Fruit fly (Drosophila melanogaster) whole organism, embryonic: ENCODE data around the gene Arpc5.

Experiments
- CG11093 ChIP-seq: fragments of 200-800 bp; sonication (Bioruptor generic); IDR thresholded peaks from 3 replicates; pipeline ENCODE4 v1.3.6; 2022; ENCODE audit warnings: missing biosample characterization, missing genetic modification characterization
- CG12104 ChIP-seq: fragments of 200-800 bp; sonication (Bioruptor generic); optimal IDR thresholded peaks from 3 replicates; lab custom pipeline; 2016; ENCODE audit warnings: missing biosample characterization, missing genetic modification characterization
- CG15696 ChIP-seq: fragments of 200-800 bp; sonication (Bioruptor generic); optimal IDR thresholded peaks from 2 replicates; lab custom pipeline; 2019; ENCODE audit warnings: missing biosample characterization, mild to moderate bottlenecking, missing genetic modification characterization, moderate library complexity
- CG16779 ChIP-seq: fragments of 200-800 bp; sonication (Bioruptor generic); IDR thresholded peaks from 2 replicates; pipeline ENCODE4 v1.3.6; 2022; ENCODE audit warnings: missing biosample characterization, missing genetic modification characterization
- CG16813 ChIP-seq: fragments of 200-800 bp; sonication (Bioruptor generic); IDR thresholded peaks from 3 replicates; pipeline ENCODE4 v1.3.6; 2022; ENCODE audit warnings: missing biosample characterization, missing genetic modification characterization; ENCODE audit not compliant: partially characterized antibody
- CG17361 ChIP-seq: fragments of 200-800 bp; sonication (Bioruptor generic); IDR thresholded peaks from 3 replicates; pipeline ENCODE4 v1.3.6; 2022; ENCODE audit warnings: missing biosample characterization, missing genetic modification characterization
- CG2120 ChIP-seq: fragments of 200-800 bp; sonication (Bioruptor generic); optimal IDR thresholded peaks from 3 replicates; lab custom pipeline; 2016; ENCODE audit warnings: missing biosample characterization, missing genetic modification characterization
- CG2712 ChIP-seq: fragments of 200-800 bp; optimal IDR thresholded peaks from 3 replicates; lab custom pipeline; 2019; ENCODE audit warnings: missing biosample characterization, mild to moderate bottlenecking, missing genetic modification characterization, moderate library complexity
- CG31365 ChIP-seq: fragments of 200-800 bp; sonication (Bioruptor generic); optimal IDR thresholded peaks from 2 replicates; lab custom pipeline; 2018; ENCODE audit warnings: missing biosample characterization, mild to moderate bottlenecking, missing genetic modification characterization
- CG32772 ChIP-seq: fragments of 200-800 bp; sonication (Bioruptor generic); IDR thresholded peaks from 2 replicates; pipeline ENCODE4 v1.3.6; 2022; ENCODE audit warnings: missing biosample characterization, missing genetic modification characterization
- CG3995 ChIP-seq: fragments of 200-800 bp; sonication (Bioruptor generic); optimal IDR thresholded peaks from 3 replicates; lab custom pipeline; 2016; ENCODE audit warnings: missing biosample characterization, missing genetic modification characterization
- CG8924 ChIP-seq: fragments of 200-800 bp; optimal IDR thresholded peaks from 3 replicates; lab custom pipeline; 2019; ENCODE audit warnings: missing biosample characterization, mild to moderate bottlenecking, missing genetic modification characterization, moderate library complexity
- CG9437 ChIP-seq: fragments of 200-800 bp; sonication (Bioruptor generic); optimal IDR thresholded peaks from 2 replicates; lab custom pipeline; 2018; ENCODE audit warnings: missing biosample characterization, mild to moderate bottlenecking, missing genetic modification characterization
- Chrac-16 ChIP-seq: fragments of 200-800 bp; sonication (Bioruptor generic); optimal IDR thresholded peaks from 3 replicates; lab custom pipeline; 2016; ENCODE audit warnings: missing biosample characterization, missing genetic modification characterization
- CoRest ChIP-seq: fragments of 200-800 bp; sonication (Bioruptor generic); optimal IDR thresholded peaks from 3 replicates; lab custom pipeline; 2018; ENCODE audit warnings: missing biosample characterization, mild to moderate bottlenecking, missing genetic modification characterization, moderate library complexity
- D ChIP-seq, 2 experiments: fragments of 200-800 bp in 1 of 2; fragments of >200 bp in 1 of 2; sonication (Bioruptor generic) in 1 of 2; optimal IDR thresholded peaks; 2 replicates in 1 of 2; 3 replicates in 1 of 2; lab custom pipeline; 2017; ENCODE audit warnings: mild to moderate bottlenecking in 1 of 2, missing biosample characterization in 1 of 2, missing genetic modification characterization in 1 of 2, missing genetic modification reagents in 1 of 2
- Dll ChIP-seq: fragments of 200-800 bp; sonication (Bioruptor generic); IDR thresholded peaks from 4 replicates; pipeline ENCODE4 v1.3.6; 2022; ENCODE audit warnings: missing biosample characterization, missing genetic modification characterization; ENCODE audit not compliant: partially characterized antibody
- Doc3 ChIP-seq: fragments of 200-800 bp; sonication (Bioruptor generic); IDR thresholded peaks from 3 replicates; pipeline ENCODE4 v1.3.6; 2022; ENCODE audit warnings: missing biosample characterization, missing genetic modification characterization; ENCODE audit not compliant: partially characterized antibody
- Fer1 ChIP-seq: fragments of 200-800 bp; sonication (Bioruptor generic); optimal IDR thresholded peaks from 2 replicates; lab custom pipeline; 2017; ENCODE audit warnings: missing biosample characterization, mild to moderate bottlenecking, missing genetic modification characterization
- Gsc ChIP-seq: fragments of 200-800 bp; sonication (Bioruptor generic); IDR thresholded peaks from 2 replicates; pipeline ENCODE4 v1.3.6; 2022; ENCODE audit warnings: missing biosample characterization, missing genetic modification characterization
- HLH3B ChIP-seq: fragments of 200-800 bp; sonication (Bioruptor generic); IDR thresholded peaks from 2 replicates; pipeline ENCODE4 v1.3.6; 2022; ENCODE audit warnings: missing biosample characterization, missing genetic modification characterization
- MESR4 ChIP-seq: fragments of 200-800 bp; sonication (Bioruptor generic); optimal IDR thresholded peaks from 2 replicates; lab custom pipeline; 2018; ENCODE audit warnings: missing biosample characterization, mild to moderate bottlenecking, missing genetic modification characterization, moderate library complexity
- Med ChIP-seq: fragments of 200-800 bp; sonication (Bioruptor generic); peaks from one replicate; lab custom pipeline; 2016; ENCODE audit warnings: missing biosample characterization, missing genetic modification characterization, mild to moderate bottlenecking, inconsistent platforms, moderate library complexity
- Ptx1 ChIP-seq: fragments of 200-800 bp; sonication (Bioruptor generic); IDR thresholded peaks from 2 replicates; pipeline ENCODE4 v1.3.6; 2022; ENCODE audit warnings: missing biosample characterization, missing genetic modification characterization
- Sry-δ ChIP-seq: fragments of 200-800 bp; sonication (Bioruptor generic); optimal IDR thresholded peaks from 2 replicates; lab custom pipeline; 2016; ENCODE audit warnings: missing biosample characterization, missing genetic modification characterization
- amos ChIP-seq: fragments of 200-800 bp; sonication (Bioruptor generic); IDR thresholded peaks from 2 replicates; pipeline ENCODE4 v1.3.6; 2022; ENCODE audit warnings: missing biosample characterization, missing genetic modification characterization; ENCODE audit not compliant: partially characterized antibody
- ase ChIP-seq: fragments of 200-800 bp; sonication (Bioruptor generic); IDR thresholded peaks from 3 replicates; pipeline ENCODE4 v1.3.6; 2022; ENCODE audit warnings: missing biosample characterization, missing genetic modification characterization
- bbx ChIP-seq: fragments of 200-800 bp; sonication (Bioruptor generic); IDR thresholded peaks from 2 replicates; pipeline ENCODE4 v1.3.6; 2022; ENCODE audit warnings: missing biosample characterization, missing genetic modification characterization; ENCODE audit not compliant: partially characterized antibody
- cad ChIP-seq: fragments of >200 bp; optimal IDR thresholded peaks from 2 replicates; lab custom pipeline; 2017; ENCODE audit warnings: missing biosample characterization, missing genetic modification characterization
- chinmo ChIP-seq: fragments of 200-800 bp; sonication (Bioruptor generic); IDR thresholded peaks from 4 replicates; pipeline ENCODE4 v1.3.6; 2022; ENCODE audit warnings: missing biosample characterization, missing genetic modification characterization; ENCODE audit not compliant: partially characterized antibody
- corto ChIP-seq: fragments of 200-800 bp; sonication (Bioruptor generic); optimal IDR thresholded peaks from 2 replicates; lab custom pipeline; 2016; ENCODE audit warnings: missing biosample characterization, mild to moderate bottlenecking, missing genetic modification characterization, moderate library complexity
- exex ChIP-seq: fragments of 200-800 bp; sonication (Bioruptor generic); optimal IDR thresholded peaks from 4 replicates; lab custom pipeline; 2018; ENCODE audit warnings: missing biosample characterization, mild to moderate bottlenecking, missing genetic modification characterization, moderate library complexity
- fu2 ChIP-seq: fragments of 200-800 bp; sonication (Bioruptor generic); optimal IDR thresholded peaks from 2 replicates; lab custom pipeline; 2016; ENCODE audit warnings: missing biosample characterization, missing genetic modification characterization
- gcm2 ChIP-seq: fragments of 200-800 bp; sonication (Bioruptor generic); optimal IDR thresholded peaks from 2 replicates; lab custom pipeline; 2016; ENCODE audit warnings: missing biosample characterization, missing genetic modification characterization
- gsb ChIP-seq: fragments of 200-800 bp; sonication (Bioruptor generic); IDR thresholded peaks from 2 replicates; pipeline ENCODE4 v1.3.6; 2022; ENCODE audit warnings: missing biosample characterization, missing genetic modification characterization
- hbn ChIP-seq: fragments of 200-800 bp; sonication (Bioruptor generic); IDR thresholded peaks from 2 replicates; pipeline ENCODE4 v1.3.6; 2022; ENCODE audit warnings: missing biosample characterization, missing genetic modification characterization; ENCODE audit not compliant: partially characterized antibody
- kni ChIP-seq: fragments of 200-800 bp; sonication (Bioruptor generic); optimal IDR thresholded peaks from 3 replicates; lab custom pipeline; 2017; ENCODE audit warnings: mild to moderate bottlenecking, missing biosample characterization, missing genetic modification reagents, missing genetic modification characterization
- knrl ChIP-seq: fragments of 200-800 bp; sonication (Bioruptor generic); IDR thresholded peaks from 3 replicates; pipeline ENCODE4 v1.3.6; 2022; ENCODE audit warnings: missing biosample characterization, missing genetic modification characterization; ENCODE audit not compliant: partially characterized antibody
- onecut ChIP-seq: fragments of 200-800 bp; sonication (Bioruptor generic); IDR thresholded peaks from 2 replicates; pipeline ENCODE4 v1.3.6; 2022; ENCODE audit warnings: missing biosample characterization, missing genetic modification characterization
- phol ChIP-seq: fragments of 200-800 bp; sonication (Bioruptor generic); optimal IDR thresholded peaks from 3 replicates; lab custom pipeline; 2018; ENCODE audit warnings: missing biosample characterization, mild to moderate bottlenecking, missing genetic modification characterization, moderate library complexity
- slp2 ChIP-seq: fragments of 200-800 bp; sonication (Bioruptor generic); optimal IDR thresholded peaks from 2 replicates; lab custom pipeline; 2016; ENCODE audit warnings: missing biosample characterization, missing genetic modification characterization
- sna ChIP-seq: fragments of 200-800 bp; sonication (Bioruptor generic); IDR thresholded peaks from 2 replicates; pipeline ENCODE4 v1.3.6; 2022; ENCODE audit warnings: missing biosample characterization, missing genetic modification characterization; ENCODE audit not compliant: partially characterized antibody
- sqz ChIP-seq: fragments of 200-800 bp; sonication (Bioruptor generic); optimal IDR thresholded peaks from 3 replicates; lab custom pipeline; 2018; ENCODE audit warnings: missing biosample characterization, mild to moderate bottlenecking, missing genetic modification characterization
- tll ChIP-seq, 2 experiments: fragments of 200-800 bp in 1 of 2; fragments of >200 bp in 1 of 2; sonication (Bioruptor generic) in 1 of 2; optimal IDR thresholded peaks; 2 replicates each; lab custom pipeline; 2017 to 2019; ENCODE audit warnings: missing biosample characterization in 2 of 2, missing genetic modification characterization in 2 of 2, mild to moderate bottlenecking in 1 of 2, moderate library complexity in 1 of 2
- unc-4 ChIP-seq: fragments of 200-800 bp; sonication (Bioruptor generic); IDR thresholded peaks from 2 replicates; pipeline ENCODE4 v1.3.6; 2022; ENCODE audit warnings: missing biosample characterization, missing genetic modification characterization; ENCODE audit not compliant: partially characterized antibody

Arpc5 gene

DNA sequence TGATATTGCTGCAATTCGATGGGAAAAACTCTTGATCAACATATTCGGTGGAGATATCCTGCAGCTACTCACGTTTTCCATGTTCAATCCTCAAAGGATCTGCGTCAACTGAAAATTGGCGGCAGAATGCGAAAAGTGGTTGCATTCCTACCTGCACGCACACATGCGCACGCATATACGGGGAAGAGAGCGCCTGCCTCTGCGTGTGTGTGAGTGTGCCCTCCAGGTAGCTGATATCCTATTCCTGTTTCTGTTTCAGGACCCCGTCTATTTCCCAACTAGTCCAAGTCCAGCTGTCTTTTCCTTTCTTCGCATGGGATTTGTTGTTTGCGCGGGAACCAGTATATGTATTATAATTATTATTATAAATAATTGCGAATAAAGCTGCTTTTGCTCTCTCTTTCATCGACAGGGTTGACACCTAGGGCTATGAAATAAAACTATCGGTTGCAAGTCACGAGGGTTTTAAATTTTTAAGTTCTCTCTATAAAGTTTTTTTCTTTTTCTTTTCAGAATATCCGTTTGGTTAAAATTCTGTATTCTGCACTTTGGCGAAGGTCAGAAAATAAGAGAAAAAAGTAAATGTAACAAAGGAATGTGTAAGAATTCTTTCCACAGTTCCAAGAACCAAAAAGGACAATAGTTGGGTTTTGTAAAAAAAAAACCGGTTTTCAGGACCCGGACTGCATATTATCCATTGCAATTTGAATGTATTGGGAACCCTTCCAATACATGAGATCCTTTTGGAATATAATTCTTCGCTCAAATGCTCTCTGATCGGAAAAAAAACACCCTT is 3.3 kb upstream of the Arpc5 start, which contains the start of gene insv (continued):
- TF ChIP-seq Ptx1 (GFP tag; lab: Robert Waterston, UW) (peak; percentile 37; the same call in 1 of the 2 replicates), CG15696 (tag; lab: Kevin White, UChicago) (peak; percentile 20), CG8924 (tag; lab: Kevin White, UChicago) (peak; percentile 57), CG3995 (no peak), sqz (peak; percentile 17), Med (GFP tag; lab: Kevin White, UChicago) (no peak), CG12104 (GFP tag; lab: Kevin White, UChicago) (no peak), CG17361 (GFP tag; lab: Robert Waterston, UW) (0 out of 3 replicates have a peak, but pooled peaks have one; percentile 14), CG16779 (GFP tag; lab: Robert Waterston, UW) (no peak), CG16813 (peak; percentile 63), CoRest (tag; lab: Kevin White, UChicago) (peak; percentile 23), CG2712 (tag; lab: Kevin White, UChicago) (peak; percentile 30), unc-4 (GFP tag; lab: Robert Waterston, UW) (0 out of 2 replicates have a peak, but pooled peaks have one; percentile 57), CG31365 (tag; lab: Kevin White, UChicago) (no peak), fu2 (GFP tag; lab: Kevin White, UChicago) (no peak), ase (GFP tag; lab: Robert Waterston, UW) (no peak), gsb (GFP tag; lab: Robert Waterston, UW) (no peak), HLH3B (0 out of 2 replicates have a peak, but pooled peaks have one; percentile 13), phol (tag; lab: Kevin White, UChicago) (peak; percentile 1), Chrac-16 (no peak), cad (GFP tag; lab: Kevin White, UChicago) (no peak), knrl (peak; percentile 59; the same call in 2 of the 3 replicates), kni (GFP tag; lab: Kevin White, UChicago) (no peak), Dll (GFP tag; lab: Robert Waterston, UW) (peak; percentile 80), CG9437 (GFP tag; lab: Kevin White, UChicago) (no peak), sna (GFP tag; lab: Robert Waterston, UW) (peak; percentile 24; the same call in 1 of the 2 replicates), Fer1 (GFP tag; lab: Kevin White, UChicago) (no peak), CG32772 (GFP tag; lab: Robert Waterston, UW) (no peak), amos (no peak; the same call in 1 of the 2 replicates), D (optimal IDR thresholded peaks at IDR 0.05; lab: Kevin White, UChicago) (no peak), D (GFP tag; optimal IDR thresholded peaks at IDR 0.05; lab: Kevin White, UChicago) (peak; percentile 10), hbn (GFP tag; lab: Robert Waterston, UW) (peak; percentile 52; the same call in 1 of the 2 replicates), bbx (GFP tag; lab: Robert Waterston, UW) (peak; percentile 39; the same call in 1 of the 2 replicates), gcm2 (no peak), Doc3 (GFP tag; lab: Robert Waterston, UW) (peak; percentile 68), tll (GFP tag; optimal IDR thresholded peaks at IDR 0.05; lab: Kevin White, UChicago) (no peak), Sry-δ (GFP tag; lab: Kevin White, UChicago) (peak; percentile 2), CG11093 (GFP tag; lab: Robert Waterston, UW) (no peak), MESR4 (GFP tag; lab: Kevin White, UChicago) (peak; percentile 15), onecut (no peak), Gsc (GFP tag; lab: Robert Waterston, UW) (no peak), corto (GFP tag; lab: Kevin White, UChicago) (no peak), exex (tag; lab: Kevin White, UChicago) (no peak), slp2 (no peak), CG2120 (GFP tag; lab: Kevin White, UChicago) (peak; percentile 4), chinmo (GFP tag; lab: Robert Waterston, UW) (no peak)
